Worm (Caenorhabditis elegans) whole organism, midembryonic: ENCODE results near the gene Y45G5AM.7.
"Not testable (repeated sequence)": the region's sequence is repeated elsewhere in the genome, so short reads cannot be mapped to it uniquely, and the experiment has no call there.

Experiments used
- T22C8.4 ChIP-seq: fragments of 200-800 bp; sonication (Bioruptor generic); IDR thresholded peaks from 2 replicates; pipeline ENCODE4 v1.3.6; 2022; ENCODE audit warnings: missing genetic modification characterization, missing compliant biosample characterization
- cog-1 ChIP-seq: sonication (generic microtip); optimal IDR thresholded peaks from 2 replicates; lab custom pipeline; 2016; ENCODE audit warnings: missing genetic modification characterization, missing compliant biosample characterization
- flt-1 ChIP-seq: fragments of 200-800 bp; sonication (Bioruptor generic); IDR thresholded peaks from 2 replicates; pipeline ENCODE4 v1.3.6; 2022; ENCODE audit warnings: missing genetic modification characterization, missing compliant biosample characterization
- klf-2 ChIP-seq: fragments of 200-800 bp; sonication (Bioruptor generic); conservative IDR thresholded peaks from 2 replicates; pipeline ENCODE4 v1.3.6; 2022; ENCODE audit warnings: missing genetic modification reagents, missing genetic modification characterization, missing compliant biosample characterization
- med-1 ChIP-seq: sonication (generic microtip); optimal IDR thresholded peaks from 2 replicates; lab custom pipeline; 2017; ENCODE audit warnings: missing genetic modification characterization, mild to moderate bottlenecking, missing compliant biosample characterization, antibody characterized with exemption, missing genetic modification reagents; ENCODE audit not compliant: insufficient read depth
- ref-1 ChIP-seq: fragments of 200-800 bp; sonication (Bioruptor generic); conservative IDR thresholded peaks from 2 replicates; pipeline ENCODE4 v1.3.6; 2022; ENCODE audit warnings: missing genetic modification reagents, missing genetic modification characterization, missing compliant biosample characterization
- tab-1 ChIP-seq: fragments of 200-800 bp; sonication (Bioruptor generic); IDR thresholded peaks from 2 replicates; pipeline ENCODE4 v1.3.6; 2022; ENCODE audit warnings: missing genetic modification characterization, missing compliant biosample characterization
- ztf-23 ChIP-seq: fragments of 200-800 bp; sonication (Bioruptor generic); IDR thresholded peaks from 2 replicates; pipeline ENCODE4 v1.3.6; 2022; ENCODE audit warnings: missing genetic modification reagents, missing genetic modification characterization, missing compliant biosample characterization
- ztf-29 ChIP-seq: fragments of 200-800 bp; sonication (Bioruptor generic); IDR thresholded peaks from 2 replicates; pipeline ENCODE4 v1.3.6; 2022; ENCODE audit warnings: missing genetic modification reagents, missing genetic modification characterization, missing compliant biosample characterization

Y45G5AM.7 gene

ce11 chrV:4170138-4170537, at the start of gene Y45G5AM.7:
Y45G5AM.7 (minus strand) TSS chrV:4170238.
- TF ChIP-seq klf-2 (GFP tag; lab: Robert Waterston, UW), result no peak
- TF ChIP-seq cog-1, result no peak
- TF ChIP-seq tab-1, result no peak
- no peak for TF ChIP-seq ztf-23 (GFP tag; lab: Robert Waterston, UW)
- no peak for TF ChIP-seq flt-1 (GFP tag; lab: Robert Waterston, UW)
- TF ChIP-seq T22C8.4 (GFP tag; lab: Robert Waterston, UW), result no peak
- TF ChIP-seq ztf-29, result no peak
- TF ChIP-seq ref-1 (GFP tag; lab: Robert Waterston, UW), result no peak
- no peak for TF ChIP-seq med-1 (GFP tag; lab: Kevin White, UChicago)

- TF ChIP-seq med-1 (GFP tag; lab: Kevin White, UChicago), result no peak
- TF ChIP-seq ztf-23 (GFP tag; lab: Robert Waterston, UW), result no peak
- TF ChIP-seq tab-1, result no peak
- no peak for TF ChIP-seq flt-1 (GFP tag; lab: Robert Waterston, UW)
- TF ChIP-seq ztf-29, result no peak
Observed at ce11 chrV:4219342-4219741, 49.3 kb upstream of the Y45G5AM.7 start, which contains the start of gene nlp-9. nlp-9 (plus strand) TSS chrV:4219642.

- TF ChIP-seq ref-1 (GFP tag; lab: Robert Waterston, UW), result no peak
- TF ChIP-seq cog-1, result no peak
- TF ChIP-seq tab-1, result no peak
- TF ChIP-seq klf-2 (GFP tag; lab: Robert Waterston, UW), result no peak
- TF ChIP-seq T22C8.4 (GFP tag; lab: Robert Waterston, UW), result no peak
- TF ChIP-seq ztf-29, result no peak
- no peak for TF ChIP-seq flt-1 (GFP tag; lab: Robert Waterston, UW)
- no peak for TF ChIP-seq med-1 (GFP tag; lab: Kevin White, UChicago)
- no peak for TF ChIP-seq ztf-23 (GFP tag; lab: Robert Waterston, UW)
Observed at ce11 chrV:4218268-4218667, 48.2 kb upstream of the Y45G5AM.7 start.

ce11 chrV:4216902-4217301, 46.9 kb upstream of the Y45G5AM.7 start:
- TF ChIP-seq med-1 (GFP tag; lab: Kevin White, UChicago) (no peak), tab-1 (no peak), cog-1 (no peak), T22C8.4 (GFP tag; lab: Robert Waterston, UW) (no peak), klf-2 (GFP tag; lab: Robert Waterston, UW) (no peak), ref-1 (GFP tag; lab: Robert Waterston, UW) (no peak), ztf-23 (GFP tag; lab: Robert Waterston, UW) (no peak), flt-1 (GFP tag; lab: Robert Waterston, UW) (no peak), ztf-29 (no peak)

- TF ChIP-seq ztf-29; T22C8.4 (GFP tag; lab: Robert Waterston, UW); tab-1: not testable (repeated sequence)
Observed at ce11 chrV:4215856-4216255, 45.8 kb upstream of the Y45G5AM.7 start, which contains the start of gene H43I07.4. H43I07.4 (plus strand) TSS chrV:4216156.

ce11 chrV:4211521-4211920, 41.5 kb upstream of the Y45G5AM.7 start:
- TF ChIP-seq cog-1, result no peak
- TF ChIP-seq T22C8.4 (GFP tag; lab: Robert Waterston, UW), result no peak
- no peak for TF ChIP-seq flt-1 (GFP tag; lab: Robert Waterston, UW)
- TF ChIP-seq klf-2 (GFP tag; lab: Robert Waterston, UW), result no peak
- TF ChIP-seq tab-1, result no peak

- TF ChIP-seq ref-1 (GFP tag; lab: Robert Waterston, UW), result no peak
- TF ChIP-seq ztf-29, result no peak
- no peak for TF ChIP-seq flt-1 (GFP tag; lab: Robert Waterston, UW)
- TF ChIP-seq klf-2 (GFP tag; lab: Robert Waterston, UW), result no peak
- TF ChIP-seq T22C8.4 (GFP tag; lab: Robert Waterston, UW), result no peak
- TF ChIP-seq cog-1, result no peak
- TF ChIP-seq tab-1, result no peak
- no peak for TF ChIP-seq med-1 (GFP tag; lab: Kevin White, UChicago)
- TF ChIP-seq ztf-23 (GFP tag; lab: Robert Waterston, UW), result no peak
Observed at ce11 chrV:4204421-4204820, 34.4 kb upstream of the Y45G5AM.7 start, which contains the start of gene H43I07.1. H43I07.1 (plus strand) TSS chrV:4204721.

- no peak for TF ChIP-seq med-1 (GFP tag; lab: Kevin White, UChicago)
- no peak for TF ChIP-seq klf-2 (GFP tag; lab: Robert Waterston, UW)
- TF ChIP-seq tab-1, result no peak
- TF ChIP-seq cog-1, result no peak
- no peak for TF ChIP-seq ref-1 (GFP tag; lab: Robert Waterston, UW)
- no peak for TF ChIP-seq ztf-29
- TF ChIP-seq ztf-23 (GFP tag; lab: Robert Waterston, UW), result no peak
- TF ChIP-seq T22C8.4 (GFP tag; lab: Robert Waterston, UW), result no peak
- TF ChIP-seq flt-1 (GFP tag; lab: Robert Waterston, UW), result no peak
Observed at ce11 chrV:4199185-4199584, 29.1 kb upstream of the Y45G5AM.7 start, which contains the start of gene rpac-40. rpac-40 (plus strand) TSS chrV:4199485.

- TF ChIP-seq ztf-23 (GFP tag; lab: Robert Waterston, UW) (no peak), cog-1 (no peak), ztf-29 (no peak), ref-1 (GFP tag; lab: Robert Waterston, UW) (no peak), flt-1 (GFP tag; lab: Robert Waterston, UW) (no peak)
Observed at ce11 chrV:4195283-4195682, 25.2 kb upstream of the Y45G5AM.7 start, which contains the start of gene algn-5. algn-5 (plus strand) TSS chrV:4195577.

- peak; percentile 83 for TF ChIP-seq ztf-23 (GFP tag; lab: Robert Waterston, UW)
- TF ChIP-seq med-1 (GFP tag; lab: Kevin White, UChicago), result peak; percentile 28
- 0 out of 2 replicates have a peak, but pooled peaks have one; percentile 13 for TF ChIP-seq ztf-29
- TF ChIP-seq ref-1 (GFP tag; lab: Robert Waterston, UW), result no peak
- 0 out of 2 replicates have a peak, but pooled peaks have one; percentile 62 for TF ChIP-seq klf-2 (GFP tag; lab: Robert Waterston, UW)
- TF ChIP-seq T22C8.4 (GFP tag; lab: Robert Waterston, UW), result peak; percentile 94
- TF ChIP-seq tab-1, result peak; percentile 73
- TF ChIP-seq cog-1, result peak; percentile 81
- peak; percentile 79 for TF ChIP-seq flt-1 (GFP tag; lab: Robert Waterston, UW)
Observed at ce11 chrV:4194587-4195211, 24.7 kb upstream of the Y45G5AM.7 start, which contains the start of gene Y45G5AM.9. Y45G5AM.9 (minus strand) TSS chrV:4194637.
